Worm (Caenorhabditis elegans) whole organism, late embryonic: ENCODE data around the gene jmjd-3.1.

ENCODE experiments used
- K02D7.2 ChIP-seq: sonication (generic microtip); optimal IDR thresholded peaks from 2 replicates; lab custom pipeline; 2017; ENCODE audit warnings: mild to moderate bottlenecking, missing genetic modification characterization, missing compliant biosample characterization
- ceh-24 ChIP-seq: sonication (generic microtip); optimal IDR thresholded peaks from 2 replicates; lab custom pipeline; 2016; ENCODE audit warnings: mild to moderate bottlenecking, missing genetic modification characterization, missing compliant biosample characterization
- ceh-6 ChIP-seq: fragments of 200-800 bp; sonication (Bioruptor generic); optimal IDR thresholded peaks from 2 replicates; lab custom pipeline; 2018; ENCODE audit warnings: mild to moderate bottlenecking, missing genetic modification characterization, missing compliant biosample characterization
- npax-4 ChIP-seq: sonication (generic microtip); optimal IDR thresholded peaks from 2 replicates; lab custom pipeline; 2016; ENCODE audit warnings: missing genetic modification characterization, missing compliant biosample characterization
- pqm-1 ChIP-seq: sonication (generic microtip); optimal IDR thresholded peaks from 2 replicates; lab custom pipeline; 2016; ENCODE audit warnings: missing genetic modification characterization, missing compliant biosample characterization

DNA sequence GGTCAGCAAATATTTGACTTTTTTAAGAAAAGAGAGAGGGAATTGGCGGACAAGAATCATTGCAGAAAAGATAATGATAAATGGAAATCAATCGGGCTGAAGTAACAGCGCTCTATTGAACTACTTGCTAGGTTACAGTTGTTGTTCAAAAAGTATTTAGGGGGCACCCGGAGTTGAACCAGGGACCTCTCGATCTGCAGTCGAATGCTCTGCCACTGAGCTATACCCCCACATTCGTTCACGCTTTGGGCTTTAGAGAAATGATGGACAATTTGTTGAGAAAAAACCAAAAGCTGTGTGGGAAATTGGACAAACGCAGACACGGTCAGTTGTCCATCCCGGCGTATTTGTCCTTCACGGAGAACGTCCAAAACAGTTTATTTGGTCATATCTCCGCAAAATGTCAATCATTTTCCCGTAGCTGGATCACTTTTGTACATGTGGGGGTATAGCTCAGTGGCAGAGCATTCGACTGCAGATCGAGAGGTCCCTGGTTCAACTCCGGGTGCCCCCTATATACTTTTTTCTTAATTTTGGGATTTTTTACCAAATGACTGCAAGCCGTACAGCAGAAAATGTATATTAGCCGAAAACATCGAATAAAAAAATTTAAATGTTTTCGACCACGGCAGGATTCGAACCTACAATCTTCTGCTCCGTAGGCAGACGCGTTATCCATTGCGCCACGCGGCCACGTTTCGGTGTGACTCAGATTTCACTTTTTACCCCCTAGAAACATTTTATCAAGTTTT, 53.2 kb downstream of the jmjd-3.1 start:
- TF ChIP-seq ceh-24 (tag; lab: Kevin White, UChicago) (no peak), pqm-1 (no peak), ceh-6 (GFP tag; lab: Kevin White, UChicago) (peak; percentile 16), K02D7.2 (tag; lab: Kevin White, UChicago) (no peak), npax-4 (tag; lab: Kevin White, UChicago) (no peak)
